Fruit fly (Drosophila melanogaster): ENCODE results near the gene CG34452.

Gene CG34452

dm6 chr3L:15647712-15648621 is 39.7 kb downstream of the CG34452 start, which contains the start of the genes comm3 and CG43083:
Gene comm3 (minus strand): TSS chr3L:15647762.
Gene CG43083 (plus strand): TSS chr3L:15648571.
- TF ChIP-seq insv (optimal IDR thresholded peaks at IDR 0.05): no peak
- no peak for TF ChIP-seq h (optimal IDR thresholded peaks at IDR 0.05)
- no peak for TF ChIP-seq psq (optimal IDR thresholded peaks at IDR 0.05)
- no peak for TF ChIP-seq ttk (optimal IDR thresholded peaks at IDR 0.05)
- TF ChIP-seq Sin3A (optimal IDR thresholded peaks at IDR 0.05): no peak
- TF ChIP-seq Myc (optimal IDR thresholded peaks at IDR 0.05): no peak

dm6 chr3L:15646182-15646581 is 41.5 kb downstream of the CG34452 start:
- TF ChIP-seq insv (optimal IDR thresholded peaks at IDR 0.05) (no peak), Sin3A (optimal IDR thresholded peaks at IDR 0.05) (no peak), h (optimal IDR thresholded peaks at IDR 0.05) (no peak), ttk (optimal IDR thresholded peaks at IDR 0.05) (no peak), psq (optimal IDR thresholded peaks at IDR 0.05) (no peak), Myc (optimal IDR thresholded peaks at IDR 0.05) (no peak)

- TF ChIP-seq h (optimal IDR thresholded peaks at IDR 0.05): no peak
- TF ChIP-seq Sin3A (optimal IDR thresholded peaks at IDR 0.05): no peak
- TF ChIP-seq Myc (optimal IDR thresholded peaks at IDR 0.05): no peak
- no peak for TF ChIP-seq psq (optimal IDR thresholded peaks at IDR 0.05)
- no peak for TF ChIP-seq insv (optimal IDR thresholded peaks at IDR 0.05)
- no peak for TF ChIP-seq ttk (optimal IDR thresholded peaks at IDR 0.05)
Measured at dm6 chr3L:15641590-15642019, 46.1 kb downstream of the CG34452 start.

- no peak for TF ChIP-seq h (optimal IDR thresholded peaks at IDR 0.05)
- no peak for TF ChIP-seq psq (optimal IDR thresholded peaks at IDR 0.05)
- no peak for TF ChIP-seq Sin3A (optimal IDR thresholded peaks at IDR 0.05)
- no peak for TF ChIP-seq insv (optimal IDR thresholded peaks at IDR 0.05)
- TF ChIP-seq Myc (optimal IDR thresholded peaks at IDR 0.05): no peak
- no peak for TF ChIP-seq ttk (optimal IDR thresholded peaks at IDR 0.05)
Measured at dm6 chr3L:15639978-15640377, 47.7 kb downstream of the CG34452 start.

dm6 chr3L:15638524-15638923 is 49.2 kb downstream of the CG34452 start:
- TF ChIP-seq Sin3A (optimal IDR thresholded peaks at IDR 0.05) (no peak), ttk (optimal IDR thresholded peaks at IDR 0.05) (no peak), psq (optimal IDR thresholded peaks at IDR 0.05) (no peak), Myc (optimal IDR thresholded peaks at IDR 0.05) (no peak), insv (optimal IDR thresholded peaks at IDR 0.05) (no peak), h (optimal IDR thresholded peaks at IDR 0.05) (no peak)

dm6 chr3L:15637618-15638017 is 50.1 kb downstream of the CG34452 start:
- TF ChIP-seq psq (optimal IDR thresholded peaks at IDR 0.05): no peak
- no peak for TF ChIP-seq insv (optimal IDR thresholded peaks at IDR 0.05)
- no peak for TF ChIP-seq ttk (optimal IDR thresholded peaks at IDR 0.05)
- no peak for TF ChIP-seq Myc (optimal IDR thresholded peaks at IDR 0.05)
- no peak for TF ChIP-seq Sin3A (optimal IDR thresholded peaks at IDR 0.05)
- no peak for TF ChIP-seq h (optimal IDR thresholded peaks at IDR 0.05)

- TF ChIP-seq ttk (optimal IDR thresholded peaks at IDR 0.05) (no peak), psq (optimal IDR thresholded peaks at IDR 0.05) (no peak), Sin3A (optimal IDR thresholded peaks at IDR 0.05) (no peak), insv (optimal IDR thresholded peaks at IDR 0.05) (no peak), Myc (optimal IDR thresholded peaks at IDR 0.05) (no peak), h (optimal IDR thresholded peaks at IDR 0.05) (no peak)
Measured at dm6 chr3L:15636978-15637377, 50.7 kb downstream of the CG34452 start.

- TF ChIP-seq Myc (optimal IDR thresholded peaks at IDR 0.05) (no peak), h (optimal IDR thresholded peaks at IDR 0.05) (no peak), psq (optimal IDR thresholded peaks at IDR 0.05) (no peak), ttk (optimal IDR thresholded peaks at IDR 0.05) (no peak), insv (optimal IDR thresholded peaks at IDR 0.05) (no peak)
Measured at dm6 chr3L:15636359-15636758, 51.3 kb downstream of the CG34452 start.
